Fruit fly (Drosophila melanogaster) whole organism, prepupa: ENCODE data around the gene CG5776.

Experiments
- Blimp-1 ChIP-seq: fragments of 200-800 bp; sonication (Bioruptor generic); optimal IDR thresholded peaks from 3 replicates; lab custom pipeline; 2017; ENCODE audit warnings: missing biosample characterization, missing genetic modification characterization, mild to moderate bottlenecking, moderate library complexity, missing genetic modification reagents
- CG10631 ChIP-seq: fragments of 200-800 bp; sonication (Bioruptor generic); optimal IDR thresholded peaks from 2 replicates; lab custom pipeline; 2016; ENCODE audit warnings: missing biosample characterization, missing genetic modification characterization
- CG10669 ChIP-seq: fragments of 200-800 bp; sonication (Bioruptor generic); optimal IDR thresholded peaks from 3 replicates; lab custom pipeline; 2018; ENCODE audit warnings: missing biosample characterization, mild to moderate bottlenecking, missing genetic modification characterization, moderate library complexity
- CG11294 ChIP-seq: fragments of 200-800 bp; sonication (Bioruptor generic); IDR thresholded peaks from 2 replicates; pipeline ENCODE4 v1.3.6; 2022; ENCODE audit warnings: missing biosample characterization, missing genetic modification characterization
- CG11762 ChIP-seq: fragments of 200-800 bp; sonication (Bioruptor generic); optimal IDR thresholded peaks from 3 replicates; lab custom pipeline; 2016; ENCODE audit warnings: missing biosample characterization, missing genetic modification characterization; ENCODE audit not compliant: insufficient read depth
- CG11902 ChIP-seq: fragments of 200-800 bp; sonication (Bioruptor generic); optimal IDR thresholded peaks from 3 replicates; lab custom pipeline; 2016; ENCODE audit warnings: missing biosample characterization, missing genetic modification characterization
- CG15336 ChIP-seq: fragments of 200-800 bp; sonication (Bioruptor generic); IDR thresholded peaks from 2 replicates; pipeline ENCODE4 v1.3.6; 2022; ENCODE audit warnings: missing biosample characterization, missing genetic modification characterization
- CG1621 ChIP-seq: fragments of 200-800 bp; sonication (Bioruptor generic); optimal IDR thresholded peaks from 3 replicates; lab custom pipeline; 2018; ENCODE audit warnings: missing biosample characterization, mild to moderate bottlenecking, missing genetic modification characterization
- CG3032 ChIP-seq: fragments of 200-800 bp; optimal IDR thresholded peaks from 2 replicates; lab custom pipeline; 2019; ENCODE audit warnings: missing biosample characterization, mild to moderate bottlenecking, missing genetic modification characterization, moderate library complexity
- CG31627 ChIP-seq: fragments of 200-800 bp; sonication (Bioruptor generic); optimal IDR thresholded peaks from 3 replicates; lab custom pipeline; 2016; ENCODE audit warnings: missing biosample characterization, missing genetic modification characterization
- CG32006 ChIP-seq: fragments of 200-800 bp; sonication (Bioruptor generic); optimal IDR thresholded peaks from 3 replicates; lab custom pipeline; 2017; ENCODE audit warnings: missing biosample characterization, mild to moderate bottlenecking, missing genetic modification characterization
- CG34406 ChIP-seq: fragments of 200-800 bp; sonication (Bioruptor generic); optimal IDR thresholded peaks from 3 replicates; lab custom pipeline; 2016; ENCODE audit warnings: missing biosample characterization, missing genetic modification characterization
- CG3919 ChIP-seq: fragments of 200-800 bp; sonication (Bioruptor generic); optimal IDR thresholded peaks from 3 replicates; lab custom pipeline; 2016; ENCODE audit warnings: missing biosample characterization, missing genetic modification characterization
- CG4318 ChIP-seq: fragments of 200-800 bp; sonication (Bioruptor generic); optimal IDR thresholded peaks from 3 replicates; lab custom pipeline; 2017; ENCODE audit warnings: missing biosample characterization, mild to moderate bottlenecking, missing genetic modification characterization
- CG6163 ChIP-seq: fragments of 200-800 bp; sonication (Bioruptor generic); IDR thresholded peaks from 3 replicates; pipeline ENCODE4 v1.3.6; 2022; ENCODE audit warnings: missing biosample characterization, missing genetic modification characterization
- CG6276 ChIP-seq: fragments of 200-800 bp; sonication (Bioruptor generic); optimal IDR thresholded peaks from 2 replicates; lab custom pipeline; 2017; ENCODE audit warnings: missing biosample characterization, mild to moderate bottlenecking, missing genetic modification characterization
- CG6792 ChIP-seq: fragments of 200-800 bp; sonication (Bioruptor generic); optimal IDR thresholded peaks from 3 replicates; lab custom pipeline; 2016; ENCODE audit warnings: missing biosample characterization, missing genetic modification characterization
- CG6808 ChIP-seq: fragments of 200-800 bp; sonication (Bioruptor generic); optimal IDR thresholded peaks from 3 replicates; lab custom pipeline; 2017; ENCODE audit warnings: missing biosample characterization, missing genetic modification characterization, mild to moderate bottlenecking, moderate library complexity, missing genetic modification reagents
- CG6854 ChIP-seq: fragments of 200-800 bp; sonication (Bioruptor generic); optimal IDR thresholded peaks from 2 replicates; lab custom pipeline; 2017; ENCODE audit warnings: missing biosample characterization, mild to moderate bottlenecking, missing genetic modification characterization
- CG7368 ChIP-seq: fragments of 200-800 bp; sonication (Bioruptor generic); optimal IDR thresholded peaks from 3 replicates; lab custom pipeline; 2016; ENCODE audit warnings: missing biosample characterization, missing genetic modification characterization
- CG8119 ChIP-seq: fragments of 200-800 bp; sonication (Bioruptor generic); IDR thresholded peaks from 3 replicates; pipeline ENCODE4 v1.3.6; 2022; ENCODE audit warnings: missing biosample characterization, missing genetic modification characterization
- CG9139 ChIP-seq: fragments of 200-800 bp; sonication (Bioruptor generic); optimal IDR thresholded peaks from 3 replicates; lab custom pipeline; 2017; ENCODE audit warnings: missing biosample characterization, mild to moderate bottlenecking, missing genetic modification characterization
- Eip75B ChIP-seq: fragments of 200-800 bp; sonication (Bioruptor generic); optimal IDR thresholded peaks from 3 replicates; lab custom pipeline; 2016; ENCODE audit warnings: missing biosample characterization, missing genetic modification characterization
- Eip78C ChIP-seq: fragments of 200-800 bp; sonication (Bioruptor generic); peaks from one replicate; lab custom pipeline; 2016; ENCODE audit warnings: missing biosample characterization, missing genetic modification characterization
- Eip93F ChIP-seq: fragments of 200-800 bp; sonication (Bioruptor generic); optimal IDR thresholded peaks from 2 replicates; lab custom pipeline; 2016; ENCODE audit warnings: missing biosample characterization, mild to moderate bottlenecking, missing genetic modification characterization
- Ets96B ChIP-seq: fragments of 200-800 bp; optimal IDR thresholded peaks from 2 replicates; lab custom pipeline; 2019; ENCODE audit warnings: missing biosample characterization, mild to moderate bottlenecking, missing genetic modification characterization, moderate library complexity
- Gug ChIP-seq: fragments of 200-800 bp; sonication (Bioruptor generic); IDR thresholded peaks from 2 replicates; pipeline ENCODE4 v1.3.6; 2022; ENCODE audit warnings: missing biosample characterization, missing genetic modification characterization
- Hr38 ChIP-seq: sonication (Bioruptor generic); optimal IDR thresholded peaks from 2 replicates; lab custom pipeline; 2016; ENCODE audit warnings: missing biosample characterization, missing genetic modification characterization
- Hr39 ChIP-seq: fragments of 200-800 bp; sonication (Bioruptor generic); optimal IDR thresholded peaks from 2 replicates; lab custom pipeline; 2016; ENCODE audit warnings: missing biosample characterization, missing genetic modification characterization
- Hr4 ChIP-seq: fragments of 200-800 bp; sonication (Bioruptor generic); optimal IDR thresholded peaks from 3 replicates; lab custom pipeline; 2016; ENCODE audit warnings: missing biosample characterization, missing genetic modification characterization
- Met ChIP-seq: fragments of 200-800 bp; sonication (Bioruptor generic); optimal IDR thresholded peaks from 3 replicates; lab custom pipeline; 2016; ENCODE audit warnings: missing biosample characterization, missing genetic modification characterization
- OdsH ChIP-seq: fragments of 200-800 bp; sonication (Bioruptor generic); optimal IDR thresholded peaks from 3 replicates; lab custom pipeline; 2016; ENCODE audit warnings: missing biosample characterization, missing genetic modification characterization
- Smox ChIP-seq: fragments of 200-800 bp; sonication (Bioruptor generic); optimal IDR thresholded peaks from 3 replicates; lab custom pipeline; 2016; ENCODE audit warnings: missing biosample characterization, missing genetic modification characterization
- Sox14 ChIP-seq: fragments of 200-800 bp; sonication (Bioruptor generic); optimal IDR thresholded peaks from 3 replicates; lab custom pipeline; 2016; ENCODE audit warnings: missing biosample characterization, missing genetic modification characterization
- Sox15 ChIP-seq: fragments of 200-800 bp; sonication (Bioruptor generic); optimal IDR thresholded peaks from 3 replicates; lab custom pipeline; 2016; ENCODE audit warnings: missing biosample characterization, missing genetic modification characterization
- achi ChIP-seq: fragments of 200-800 bp; sonication (Bioruptor generic); optimal IDR thresholded peaks from 3 replicates; lab custom pipeline; 2016; ENCODE audit warnings: missing biosample characterization, missing genetic modification characterization
- cyc ChIP-seq: fragments of 200-800 bp; sonication (Bioruptor generic); optimal IDR thresholded peaks from 3 replicates; lab custom pipeline; 2016; ENCODE audit warnings: missing biosample characterization, missing genetic modification characterization
- dac ChIP-seq: fragments of 200-800 bp; sonication (Bioruptor generic); optimal IDR thresholded peaks from 2 replicates; lab custom pipeline; 2017; ENCODE audit warnings: missing biosample characterization, mild to moderate bottlenecking, missing genetic modification characterization
- dsx ChIP-seq: fragments of 200-800 bp; optimal IDR thresholded peaks from 3 replicates; lab custom pipeline; 2019; ENCODE audit warnings: missing biosample characterization, mild to moderate bottlenecking, missing genetic modification characterization, moderate library complexity; ENCODE audit not compliant: poor library complexity, severe bottlenecking
- eg ChIP-seq: fragments of 200-800 bp; sonication (Bioruptor generic); IDR thresholded peaks from 3 replicates; pipeline ENCODE4 v1.3.6; 2022; ENCODE audit warnings: missing biosample characterization, missing genetic modification characterization
- fd59A ChIP-seq: fragments of 200-800 bp; sonication (Bioruptor generic); optimal IDR thresholded peaks from 2 replicates; lab custom pipeline; 2017; ENCODE audit warnings: missing biosample characterization, mild to moderate bottlenecking, missing genetic modification characterization, missing genetic modification reagents
- fd85E ChIP-seq: fragments of 200-800 bp; sonication (Bioruptor generic); optimal IDR thresholded peaks from 3 replicates; lab custom pipeline; 2016; ENCODE audit warnings: missing biosample characterization, missing genetic modification characterization
- fkh ChIP-seq: fragments of 200-800 bp; sonication (Bioruptor generic); optimal IDR thresholded peaks from 3 replicates; lab custom pipeline; 2017; ENCODE audit warnings: missing biosample characterization, mild to moderate bottlenecking, missing genetic modification characterization, moderate library complexity
- lz ChIP-seq: fragments of 200-800 bp; sonication (Bioruptor generic); optimal IDR thresholded peaks from 3 replicates; lab custom pipeline; 2016; ENCODE audit warnings: missing biosample characterization, missing genetic modification characterization
- net ChIP-seq: fragments of 200-800 bp; sonication (Bioruptor generic); optimal IDR thresholded peaks from 3 replicates; lab custom pipeline; 2016; ENCODE audit warnings: missing biosample characterization, missing genetic modification characterization
- pdm3 ChIP-seq: fragments of 200-800 bp; sonication (Bioruptor generic); optimal IDR thresholded peaks from 3 replicates; lab custom pipeline; 2016; ENCODE audit warnings: missing biosample characterization, missing genetic modification characterization
- salr ChIP-seq, 2 experiments: fragments of 200-800 bp; sonication (Bioruptor generic); optimal IDR thresholded peaks; 3 replicates each; lab custom pipeline; 2016 to 2018; ENCODE audit warnings: missing biosample characterization in 2 of 2, missing genetic modification characterization in 2 of 2, mild to moderate bottlenecking in 1 of 2
- spab ChIP-seq: fragments of 200-800 bp; sonication (Bioruptor generic); optimal IDR thresholded peaks from 2 replicates; lab custom pipeline; 2017; ENCODE audit warnings: missing biosample characterization, mild to moderate bottlenecking, missing genetic modification characterization, missing genetic modification reagents
- ss ChIP-seq, 2 experiments: fragments of 200-800 bp; sonication (Bioruptor generic); optimal IDR thresholded peaks; 2 replicates in 1 of 2; 3 replicates in 1 of 2; lab custom pipeline; 2017 to 2018; ENCODE audit warnings: mild to moderate bottlenecking in 2 of 2, missing biosample characterization in 2 of 2, missing genetic modification characterization in 2 of 2, moderate library complexity in 1 of 2
- svp ChIP-seq: fragments of 200-800 bp; sonication (Bioruptor generic); peaks from one replicate; lab custom pipeline; 2016; ENCODE audit warnings: missing biosample characterization, missing genetic modification characterization
- topi ChIP-seq: fragments of 200-800 bp; sonication (Bioruptor generic); optimal IDR thresholded peaks from 3 replicates; lab custom pipeline; 2016; ENCODE audit warnings: missing biosample characterization, missing genetic modification characterization
- vri ChIP-seq: fragments of 200-800 bp; sonication (Bioruptor generic); optimal IDR thresholded peaks from 3 replicates; lab custom pipeline; 2016; ENCODE audit warnings: missing biosample characterization, mild to moderate bottlenecking, missing genetic modification characterization

Gene CG5776

dm6 chr2L:12704418-12704920, at the start of gene CG5776, which contains the start of gene spict:
Gene CG5776, minus strand, starts transcription at chr2L:12704451.
Gene spict, plus strand, starts transcription at chr2L:12704725.
- TF ChIP-seq eg (no peak; the same call in none of the 3 replicates), CG6276 (GFP tag; lab: Kevin White, UChicago) (no peak), CG6792 (GFP tag; lab: Kevin White, UChicago) (peak; percentile 47), spab (GFP tag; lab: Kevin White, UChicago) (no peak), lz (peak; percentile 69), CG7368 (no peak), Sox15 (GFP tag; lab: Kevin White, UChicago) (no peak), Met (GFP tag; lab: Kevin White, UChicago) (peak; percentile 66), Hr39 (GFP tag; lab: Kevin White, UChicago) (peak; percentile 48), Eip75B (GFP tag; lab: Kevin White, UChicago) (peak; percentile 60), vri (GFP tag; lab: Kevin White, UChicago) (peak; percentile 62), CG3919 (GFP tag; lab: Kevin White, UChicago) (peak; percentile 69), dsx (peak; percentile 64), fd85E (GFP tag; lab: Kevin White, UChicago) (no peak), fkh (peak; percentile 49), CG11762 (GFP tag; lab: Kevin White, UChicago) (no peak), CG6163 (peak; percentile 80), dac (peak; percentile 66), topi (GFP tag; lab: Kevin White, UChicago) (peak; percentile 61), OdsH (GFP tag; lab: Kevin White, UChicago) (peak; percentile 71), CG15336 (GFP tag; lab: Robert Waterston, UW) (peak; percentile 70), Eip78C (GFP tag; lab: Kevin White, UChicago) (peak; percentile 75), CG6854 (GFP tag; lab: Kevin White, UChicago) (peak; percentile 68), pdm3 (GFP tag; lab: Kevin White, UChicago) (no peak), CG32006 (GFP tag; lab: Kevin White, UChicago) (peak; percentile 84), net (GFP tag; lab: Kevin White, UChicago) (no peak), Gug (GFP tag; lab: Robert Waterston, UW) (peak; percentile 58; the same call in 1 of the 2 replicates), CG8119 (GFP tag; lab: Robert Waterston, UW) (peak; percentile 65), CG10669 (no peak), CG10631 (GFP tag; lab: Kevin White, UChicago) (peak; percentile 79), Sox14 (GFP tag; lab: Kevin White, UChicago) (peak; percentile 70), Smox (GFP tag; lab: Kevin White, UChicago) (peak; percentile 57), CG6808 (GFP tag; lab: Kevin White, UChicago) (peak; percentile 40), Ets96B (tag; lab: Kevin White, UChicago) (peak; percentile 68), CG34406 (peak; percentile 58), cyc (peak; percentile 14), CG11902 (peak; percentile 73), CG31627 (GFP tag; lab: Kevin White, UChicago) (peak; percentile 47), fd59A (GFP tag; lab: Kevin White, UChicago) (peak; percentile 43), CG4318 (GFP tag; lab: Kevin White, UChicago) (no peak), CG11294 (GFP tag; lab: Robert Waterston, UW) (peak; percentile 51; the same call in 1 of the 2 replicates), Hr4 (peak; percentile 74), CG1621 (peak; percentile 48), salr (GFP tag; optimal IDR thresholded peaks at IDR 0.05; lab: Kevin White, UChicago) (peak in 1 of 2 experiments; percentile 53), CG3032 (tag; lab: Kevin White, UChicago) (peak; percentile 67), Eip93F (GFP tag; lab: Kevin White, UChicago) (peak; percentile 39), CG9139 (GFP tag; lab: Kevin White, UChicago) (no peak), ss (GFP tag; optimal IDR thresholded peaks at IDR 0.05; lab: Kevin White, UChicago) (peak; percentile 42 to 66), Hr38 (no peak), Blimp-1 (GFP tag; lab: Kevin White, UChicago) (peak; percentile 55), svp (GFP tag; lab: Kevin White, UChicago) (peak; percentile 87), achi (peak; percentile 64)
